Fruit fly (Drosophila melanogaster): ENCODE measurements around the gene GstD10.

DNA sequence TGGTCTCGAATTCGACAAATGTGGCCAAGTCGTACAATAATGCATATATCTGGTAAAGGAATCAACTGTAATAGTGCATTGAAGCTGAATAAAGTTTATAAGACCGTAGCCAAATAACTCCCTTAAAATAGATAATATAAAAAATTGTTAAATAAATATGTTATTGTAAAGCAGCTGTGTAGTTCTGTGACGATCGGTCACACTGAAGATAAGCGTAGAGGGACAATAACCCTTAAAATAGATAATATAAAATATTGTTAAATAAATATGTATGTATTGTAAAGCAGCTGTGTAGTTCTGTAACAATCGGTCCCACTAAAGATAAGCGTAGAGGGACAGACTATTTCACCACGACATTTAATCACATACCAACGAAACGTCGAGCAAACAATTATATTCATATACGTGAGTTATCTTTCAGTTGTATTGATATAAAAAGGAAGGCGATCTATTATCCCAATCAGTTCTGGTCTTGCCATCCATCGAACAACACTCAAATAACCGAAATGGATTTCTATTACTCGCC lies 9.8 kb upstream of the GstD10 start, which contains the start of gene GstD5:
- TF ChIP-seq Hr83 (GFP tag; optimal IDR thresholded peaks at IDR 0.05; ENCODE audit: poor library complexity, severe bottlenecking) (no peak), pan (optimal IDR thresholded peaks at IDR 0.05) (no peak), psq (GFP tag; optimal IDR thresholded peaks at IDR 0.05) (no peak), Hnf4 (GFP tag; optimal IDR thresholded peaks at IDR 0.05) (no peak), CrebA (GFP tag; optimal IDR thresholded peaks at IDR 0.05; ENCODE audit: borderline replicate concordance) (no peak), CG32264 (GFP tag; optimal IDR thresholded peaks at IDR 0.05) (no peak)
